Worm (Caenorhabditis elegans): ENCODE results near the gene R04F11.5.

DNA sequence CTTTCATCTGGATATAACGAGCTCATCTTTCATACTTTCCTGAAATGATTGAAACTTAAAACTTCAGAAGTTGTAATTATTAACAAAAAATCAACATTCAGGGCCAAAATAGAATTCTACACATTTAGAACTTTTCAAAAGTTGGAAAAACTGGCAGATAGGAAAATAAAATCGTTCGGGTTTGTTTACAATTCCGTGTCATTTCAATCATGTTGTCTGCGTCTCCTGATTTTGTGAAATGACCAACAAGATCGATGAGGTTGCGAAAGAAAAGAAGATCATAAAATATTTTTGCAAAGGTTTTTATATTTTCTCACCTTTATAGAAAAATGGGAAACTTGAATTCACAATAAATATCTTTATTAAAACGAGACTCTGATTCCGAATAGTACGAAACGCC is 29.2 kb downstream of the R04F11.5 start, which contains the start of gene rskd-1:
- TF ChIP-seq ceh-13 (GFP tag; optimal IDR thresholded peaks at IDR 0.05) (no peak), ama-1 (optimal IDR thresholded peaks at IDR 0.05) (no peak), hmg-4 (GFP tag; optimal IDR thresholded peaks at IDR 0.05) (no peak), F13C5.2 (tag; optimal IDR thresholded peaks at IDR 0.05) (no peak), tra-4 (tag; optimal IDR thresholded peaks at IDR 0.05) (no peak), scrt-1 (GFP tag; IDR thresholded peaks at IDR 0.05) (no peak), tbx-37 (GFP tag; conservative IDR thresholded peaks at IDR 0.05) (no peak), tbx-11 (GFP tag; IDR thresholded peaks at IDR 0.05) (no peak), B0310.2 (tag; optimal IDR thresholded peaks at IDR 0.05) (no peak), hnd-1 (tag; optimal IDR thresholded peaks at IDR 0.05) (no peak), sea-1 (GFP tag; conservative IDR thresholded peaks at IDR 0.05) (no peak), flt-1 (GFP tag; IDR thresholded peaks at IDR 0.05) (no peak)
